Worm (Caenorhabditis elegans): ENCODE measurements around the gene mrpl-39.

The mrpl-39 gene

DNA sequence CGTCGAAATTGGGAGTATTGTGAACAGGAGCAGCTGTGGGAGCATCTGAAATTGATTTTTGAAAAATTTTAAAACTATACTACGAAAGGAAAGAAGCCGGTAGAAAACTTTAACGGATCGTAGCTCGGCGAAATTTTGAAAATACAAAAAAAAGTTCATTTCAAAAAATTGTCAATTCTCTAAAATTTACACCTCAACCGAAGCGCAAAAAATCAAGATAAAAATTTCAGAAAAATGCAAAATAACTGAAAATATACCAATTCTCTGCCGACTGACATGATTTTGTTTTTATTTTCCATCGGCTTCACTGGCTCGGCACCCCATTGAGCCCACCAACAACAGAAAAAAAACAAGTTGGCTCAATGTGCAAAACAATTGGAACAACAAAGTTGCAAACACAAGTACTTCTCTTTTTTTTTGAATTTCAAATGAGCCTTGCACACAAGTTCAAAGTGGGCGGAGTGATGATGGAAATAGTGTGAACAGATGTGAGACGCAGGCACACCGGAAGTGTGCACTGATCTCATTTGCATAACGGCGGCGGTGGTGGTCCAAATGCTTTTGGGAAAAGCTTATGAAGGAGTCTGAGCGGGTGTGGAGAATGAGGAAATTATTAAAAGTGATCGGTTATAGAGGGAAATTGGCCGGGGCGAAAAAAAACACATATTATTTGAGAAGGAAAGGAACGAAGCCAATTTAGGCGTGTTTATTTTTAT is 46.3 kb upstream of the mrpl-39 start, which contains the start of gene F36H9.7:
Gene F36H9.7, minus strand, starts transcription at position 51 of the 716 bp plus-strand sequence.
- TF ChIP-seq nhr-28 (tag; optimal IDR thresholded peaks at IDR 0.05) (no peak), gei-8 (GFP tag; optimal IDR thresholded peaks at IDR 0.05) (no peak), hlh-11 (tag; optimal IDR thresholded peaks at IDR 0.05) (no peak), unc-39 (tag; optimal IDR thresholded peaks at IDR 0.05) (no peak), daf-8 (GFP tag; IDR thresholded peaks at IDR 0.05) (no peak), D1046.2 (GFP tag; IDR thresholded peaks at IDR 0.05) (no peak), php-3 (GFP tag; IDR thresholded peaks at IDR 0.05) (no peak), zfp-3 (GFP tag; conservative IDR thresholded peaks at IDR 0.05) (no peak), tra-1 (GFP tag; IDR thresholded peaks at IDR 0.05) (no peak), Y5F2A.4 (GFP tag; optimal IDR thresholded peaks at IDR 0.05) (no peak), F37D6.2 (tag; optimal IDR thresholded peaks at IDR 0.05) (no peak), hif-1 (tag; optimal IDR thresholded peaks at IDR 0.05) (no peak), pqm-1 (tag; optimal IDR thresholded peaks at IDR 0.05) (no peak)

ce11 chrV:1779136-1779535 is 42.2 kb upstream of the mrpl-39 start, which contains the start of gene F36H9.4:
TSS of gene F36H9.4 (minus strand) at chrV:1779236.
- TF ChIP-seq snpc-4 (tag; optimal IDR thresholded peaks at IDR 0.05): no peak
- no peak for TF ChIP-seq F37D6.2 (tag; optimal IDR thresholded peaks at IDR 0.05)
- no peak for TF ChIP-seq ama-1 (optimal IDR thresholded peaks at IDR 0.05)
- TF ChIP-seq T26A8.4 (GFP tag; IDR thresholded peaks at IDR 0.05): no peak
- no peak for TF ChIP-seq dmd-9 (GFP tag; IDR thresholded peaks at IDR 0.05)
- TF ChIP-seq nhr-76 (tag; optimal IDR thresholded peaks at IDR 0.05): no peak
- TF ChIP-seq dpl-1 (GFP tag; optimal IDR thresholded peaks at IDR 0.05): no peak
- TF ChIP-seq ztf-7 (tag; optimal IDR thresholded peaks at IDR 0.05): no peak
- TF ChIP-seq mxl-3 (GFP tag; optimal IDR thresholded peaks at IDR 0.05): no peak
- no peak for TF ChIP-seq nhr-42 (GFP tag; IDR thresholded peaks at IDR 0.05)
- TF ChIP-seq tag-97 (GFP tag; IDR thresholded peaks at IDR 0.05): no peak
- TF ChIP-seq mdl-1 (tag; optimal IDR thresholded peaks at IDR 0.05): no peak
- no peak for TF ChIP-seq pha-4 (GFP tag; IDR thresholded peaks at IDR 0.05)
- TF ChIP-seq pha-4 (tag; optimal IDR thresholded peaks at IDR 0.05): no peak
- no peak for TF ChIP-seq egl-27 (tag; optimal IDR thresholded peaks at IDR 0.05)
- TF ChIP-seq T20F7.1 (GFP tag; optimal IDR thresholded peaks at IDR 0.05): no peak
- no peak for TF ChIP-seq aly-2 (tag; optimal IDR thresholded peaks at IDR 0.05)

DNA sequence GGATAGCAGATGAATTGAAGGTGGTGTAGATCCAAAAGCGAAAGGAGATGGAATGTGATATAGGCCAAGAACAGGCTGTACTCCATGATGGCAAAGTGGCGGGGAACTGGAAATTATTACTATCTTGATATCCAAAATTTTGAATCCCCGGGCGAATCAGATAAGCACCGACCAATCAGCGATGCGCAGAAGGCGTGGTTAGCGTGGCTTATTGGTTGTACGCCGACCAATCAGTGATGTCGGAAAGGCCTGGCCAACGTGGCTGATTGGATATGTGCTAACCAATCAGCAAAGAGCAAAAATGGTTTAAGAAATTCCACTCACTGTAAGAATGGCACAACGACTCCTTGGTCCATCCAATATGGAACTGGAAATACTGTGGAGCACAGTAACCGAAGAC is 41.4 kb upstream of the mrpl-39 start:
- TF ChIP-seq unc-62 (GFP tag; optimal IDR thresholded peaks at IDR 0.05 in 1 of 2) (peak in 1 of 2 experiments; percentile 71), unc-62 (tag; optimal IDR thresholded peaks at IDR 0.05) (no peak), mdt-29 (GFP tag; IDR thresholded peaks at IDR 0.05) (no peak)

ce11 chrV:1781922-1782321 is 39.5 kb upstream of the mrpl-39 start, which contains the start of gene F36H9.5:
TSS of gene F36H9.5 (minus strand) at chrV:1782022.
- TF ChIP-seq duxl-1 (tag; optimal IDR thresholded peaks at IDR 0.05; ENCODE audit: poor library complexity) (no peak), lin-38 (GFP tag; IDR thresholded peaks at IDR 0.05) (no peak), Y48G9A.11 (GFP tag; IDR thresholded peaks at IDR 0.05) (no peak), zfp-3 (GFP tag; conservative IDR thresholded peaks at IDR 0.05) (no peak), zfp-2 (tag; optimal IDR thresholded peaks at IDR 0.05) (no peak), set-16 (GFP tag; IDR thresholded peaks at IDR 0.05) (no peak), tra-1 (GFP tag; IDR thresholded peaks at IDR 0.05) (no peak), ceh-20 (GFP tag; IDR thresholded peaks at IDR 0.05) (no peak), daf-12 (tag; optimal IDR thresholded peaks at IDR 0.05) (no peak), nhr-48 (tag; optimal IDR thresholded peaks at IDR 0.05) (no peak), ZK546.5 (tag; optimal IDR thresholded peaks at IDR 0.05) (no peak), ztf-11 (tag; optimal IDR thresholded peaks at IDR 0.05) (no peak), ceh-82 (tag; optimal IDR thresholded peaks at IDR 0.05) (no peak), mep-1 (tag; optimal IDR thresholded peaks at IDR 0.05) (no peak), ceh-28 (tag; optimal IDR thresholded peaks at IDR 0.05) (no peak), nhr-41 (GFP tag; IDR thresholded peaks at IDR 0.05) (no peak)

Data from whole organism, L4 larva.